Worm (Caenorhabditis elegans) whole organism, young adult: ENCODE measurements around the gene C52E4.7.

ENCODE experiments used
- B0035.1 ChIP-seq: sonication (generic microtip); optimal IDR thresholded peaks from 2 replicates; lab custom pipeline; 2016; ENCODE audit warnings: missing genetic modification characterization, mild to moderate bottlenecking, missing compliant biosample characterization, missing genotype, missing genetic modification reagents
- C17E4.6 ChIP-seq: fragments of 200-800 bp; sonication (Bioruptor generic); IDR thresholded peaks from 2 replicates; pipeline ENCODE4 v1.3.6; 2022; ENCODE audit warnings: missing genetic modification reagents, missing genetic modification characterization, missing compliant biosample characterization
- D2030.7 ChIP-seq: fragments of 200-800 bp; sonication (Bioruptor generic); IDR thresholded peaks from 2 replicates; pipeline ENCODE4 v1.3.6; 2022; ENCODE audit warnings: missing genetic modification reagents, missing genetic modification characterization, missing compliant biosample characterization
- F39B2.1 ChIP-seq: fragments of 200-800 bp; sonication (Bioruptor generic); IDR thresholded peaks from 2 replicates; pipeline ENCODE4 v1.3.6; 2022; ENCODE audit warnings: missing genetic modification reagents, missing genetic modification characterization, missing compliant biosample characterization
- F55B11.4 ChIP-seq: sonication (generic microtip); optimal IDR thresholded peaks from 2 replicates; lab custom pipeline; 2016; ENCODE audit warnings: missing compliant biosample characterization, missing genetic modification characterization, borderline replicate concordance; ENCODE audit not compliant: insufficient read depth
- K12H6.12 ChIP-seq: fragments of 200-800 bp; sonication (Bioruptor generic); optimal IDR thresholded peaks from 2 replicates; lab custom pipeline; 2018; ENCODE audit warnings: mild to moderate bottlenecking, missing genetic modification characterization, missing compliant biosample characterization
- Y53F4B.3 ChIP-seq: fragments of 200-800 bp; sonication (Bioruptor generic); IDR thresholded peaks from 2 replicates; pipeline ENCODE4 v1.3.6; 2022; ENCODE audit warnings: missing genetic modification reagents, missing genetic modification characterization, missing compliant biosample characterization
- Y53G8AR.9 ChIP-seq: fragments of 200-800 bp; sonication (Bioruptor generic); conservative IDR thresholded peaks from 2 replicates; pipeline ENCODE4 v1.3.6; 2022; ENCODE audit warnings: missing genetic modification reagents, missing genetic modification characterization, missing compliant biosample characterization
- Y67H2A.10 ChIP-seq: fragments of 200-800 bp; sonication (Bioruptor generic); conservative IDR thresholded peaks from 2 replicates; pipeline ENCODE4 v1.3.6; 2022; ENCODE audit warnings: missing genetic modification reagents, missing genetic modification characterization, missing compliant biosample characterization
- akir-1 ChIP-seq: fragments of 200-800 bp; sonication (Bioruptor generic); optimal IDR thresholded peaks from 2 replicates; lab custom pipeline; 2018; ENCODE audit warnings: mild to moderate bottlenecking, missing genetic modification characterization, moderate library complexity, missing compliant biosample characterization
- aptf-3 ChIP-seq: fragments of 200-800 bp; sonication (Bioruptor generic); IDR thresholded peaks from 2 replicates; pipeline ENCODE4 v1.3.6; 2022; ENCODE audit warnings: missing genetic modification characterization, missing compliant biosample characterization
- atf-7 ChIP-seq: sonication (generic microtip); optimal IDR thresholded peaks from 2 replicates; lab custom pipeline; 2017; ENCODE audit warnings: mild to moderate bottlenecking, missing genetic modification characterization, missing compliant biosample characterization
- bed-1 ChIP-seq: fragments of 200-800 bp; sonication (Bioruptor generic); IDR thresholded peaks from 2 replicates; pipeline ENCODE4 v1.3.6; 2022; ENCODE audit warnings: missing genetic modification reagents, missing genetic modification characterization, missing compliant biosample characterization
- ccch-3 ChIP-seq: fragments of 200-800 bp; sonication (Bioruptor generic); optimal IDR thresholded peaks from 2 replicates; lab custom pipeline; 2018; ENCODE audit warnings: mild to moderate bottlenecking, missing genetic modification characterization, missing compliant biosample characterization
- cebp-1 ChIP-seq, 2 experiments: fragments of 200-800 bp in 1 of 2; sonication (Bioruptor generic) in 1 of 2; sonication (generic microtip) in 1 of 2; IDR thresholded peaks in 1 of 2; optimal IDR thresholded peaks in 1 of 2; 2 replicates each; pipeline versions ENCODE4 v1.3.6 to Lab custom; 2017 to 2022; ENCODE audit warnings: missing compliant biosample characterization in 2 of 2, missing genetic modification characterization in 2 of 2, mild to moderate bottlenecking in 1 of 2, missing genetic modification reagents in 1 of 2, moderate library complexity in 1 of 2
- ceh-27 ChIP-seq: fragments of 200-800 bp; sonication (Bioruptor generic); optimal IDR thresholded peaks from 2 replicates; lab custom pipeline; 2018; ENCODE audit warnings: mild to moderate bottlenecking, missing genetic modification characterization, moderate library complexity, missing compliant biosample characterization
- ceh-40 ChIP-seq: fragments of 200-800 bp; sonication (Bioruptor generic); IDR thresholded peaks from 2 replicates; pipeline ENCODE4 v1.3.6; 2022; ENCODE audit warnings: missing genetic modification characterization, missing compliant biosample characterization
- die-1 ChIP-seq: sonication (generic microtip); optimal IDR thresholded peaks from 2 replicates; lab custom pipeline; 2016; ENCODE audit warnings: missing genotype, mild to moderate bottlenecking, missing genetic modification characterization, missing compliant biosample characterization
- dox-1 ChIP-seq: fragments of 200-800 bp; sonication (Bioruptor generic); IDR thresholded peaks from 2 replicates; pipeline ENCODE4 v1.3.6; 2022; ENCODE audit warnings: missing genetic modification reagents, missing genetic modification characterization, missing compliant biosample characterization
- dpff-1 ChIP-seq: sonication (generic microtip); optimal IDR thresholded peaks from 2 replicates; lab custom pipeline; 2017; ENCODE audit warnings: mild to moderate bottlenecking, missing genetic modification characterization, missing compliant biosample characterization
- dpl-1 ChIP-seq: fragments of 150-350 bp; optimal IDR thresholded peaks from 2 replicates; lab custom pipeline; 2014; ENCODE audit warnings: missing biosample characterization, missing genetic modification reagents, missing genetic modification characterization
- egl-18 ChIP-seq: fragments of 200-800 bp; sonication (Bioruptor generic); IDR thresholded peaks from 2 replicates; pipeline ENCODE4 v1.3.6; 2022; ENCODE audit warnings: missing genetic modification reagents, missing genetic modification characterization, missing compliant biosample characterization
- egrh-3 ChIP-seq: fragments of 200-800 bp; sonication (Bioruptor generic); IDR thresholded peaks from 2 replicates; pipeline ENCODE4 v1.3.6; 2022; ENCODE audit warnings: missing genetic modification reagents, missing genetic modification characterization, missing compliant biosample characterization
- ekl-4 ChIP-seq: fragments of 200-800 bp; sonication (Bioruptor generic); IDR thresholded peaks from 2 replicates; pipeline ENCODE4 v1.3.6; 2022; ENCODE audit warnings: missing genetic modification reagents, missing genetic modification characterization, missing compliant biosample characterization
- gei-17 ChIP-seq: fragments of 200-800 bp; sonication (Bioruptor generic); optimal IDR thresholded peaks from 2 replicates; lab custom pipeline; 2018; ENCODE audit warnings: mild to moderate bottlenecking, missing genetic modification characterization, missing compliant biosample characterization
- him-1 ChIP-seq: sonication (generic microtip); optimal IDR thresholded peaks from 2 replicates; lab custom pipeline; 2016; ENCODE audit warnings: missing genotype, missing genetic modification reagents, missing genetic modification characterization, missing compliant biosample characterization
- hlh-12 ChIP-seq: sonication (generic microtip); optimal IDR thresholded peaks from 2 replicates; lab custom pipeline; 2016; ENCODE audit warnings: missing genetic modification characterization, missing compliant biosample characterization
- hmg-20 ChIP-seq: fragments of 200-800 bp; sonication (Bioruptor generic); IDR thresholded peaks from 2 replicates; pipeline ENCODE4 v1.3.6; 2022; ENCODE audit warnings: missing genetic modification reagents, missing genetic modification characterization, missing compliant biosample characterization
- lin-26 ChIP-seq: fragments of 200-800 bp; sonication (Bioruptor generic); IDR thresholded peaks from 2 replicates; pipeline ENCODE4 v1.3.6; 2022; ENCODE audit warnings: missing genetic modification reagents, missing genetic modification characterization, missing compliant biosample characterization
- lin-35 ChIP-seq, 3 experiments: fragments of 150-350 bp in 2 of 3; sonication (generic microtip) in 1 of 3; optimal IDR thresholded peaks; 2 replicates each; lab custom pipeline; 2014 to 2018; ENCODE audit warnings: missing biosample characterization in 3 of 3, missing genetic modification characterization in 3 of 3, missing genetic modification reagents in 3 of 3
- lin-54 ChIP-seq: fragments of 200-800 bp; sonication (Bioruptor generic); optimal IDR thresholded peaks from 2 replicates; lab custom pipeline; 2018; ENCODE audit warnings: mild to moderate bottlenecking, missing genetic modification characterization, missing compliant biosample characterization
- lir-1 ChIP-seq: fragments of 200-800 bp; sonication (Bioruptor generic); conservative IDR thresholded peaks from 2 replicates; pipeline ENCODE4 v1.3.6; 2022; ENCODE audit warnings: missing genetic modification reagents, missing genetic modification characterization, missing compliant biosample characterization
- lsl-1 ChIP-seq: fragments of 200-800 bp; sonication (Bioruptor generic); optimal IDR thresholded peaks from 2 replicates; lab custom pipeline; 2018; ENCODE audit warnings: mild to moderate bottlenecking, missing genetic modification characterization, moderate library complexity, missing compliant biosample characterization
- mcd-1 ChIP-seq: fragments of 200-800 bp; sonication (Bioruptor generic); IDR thresholded peaks from 2 replicates; pipeline ENCODE4 v1.3.6; 2022; ENCODE audit warnings: missing genetic modification reagents, missing genetic modification characterization, missing compliant biosample characterization
- mel-28 ChIP-seq: sonication (generic microtip); optimal IDR thresholded peaks from 2 replicates; lab custom pipeline; 2016; ENCODE audit warnings: borderline replicate concordance, mild to moderate bottlenecking, missing genetic modification characterization, missing compliant biosample characterization
- mxl-1 ChIP-seq: sonication (generic microtip); optimal IDR thresholded peaks from 2 replicates; lab custom pipeline; 2016; ENCODE audit warnings: missing genetic modification characterization, missing compliant biosample characterization
- nfyb-1 ChIP-seq: fragments of 200-800 bp; sonication (Bioruptor generic); IDR thresholded peaks from 2 replicates; pipeline ENCODE4 v1.3.6; 2022; ENCODE audit warnings: missing genetic modification reagents, missing genetic modification characterization, missing compliant biosample characterization
- nhr-179 ChIP-seq: sonication (generic microtip); optimal IDR thresholded peaks from 2 replicates; lab custom pipeline; 2016; ENCODE audit warnings: mild to moderate bottlenecking, missing genetic modification characterization, missing compliant biosample characterization
- pbrm-1 ChIP-seq: fragments of 200-800 bp; sonication (Bioruptor generic); IDR thresholded peaks from 2 replicates; pipeline ENCODE4 v1.3.6; 2022; ENCODE audit warnings: missing genetic modification reagents, missing genetic modification characterization, missing compliant biosample characterization
- pha-4 ChIP-seq: fragments of 150-350 bp; sonication (generic microtip); optimal IDR thresholded peaks from 2 replicates; lab custom pipeline; 2014; ENCODE audit warnings: missing biosample characterization, missing genetic modification reagents, missing genetic modification characterization
- rcor-1 ChIP-seq: fragments of 200-800 bp; sonication (Bioruptor generic); IDR thresholded peaks from 2 replicates; pipeline ENCODE4 v1.3.6; 2022; ENCODE audit warnings: missing genetic modification reagents, missing genetic modification characterization, missing compliant biosample characterization
- repo-1 ChIP-seq: sonication (generic microtip); optimal IDR thresholded peaks from 2 replicates; lab custom pipeline; 2017; ENCODE audit warnings: mild to moderate bottlenecking, missing genetic modification characterization, missing compliant biosample characterization
- sdz-38 ChIP-seq: sonication (generic microtip); optimal IDR thresholded peaks from 2 replicates; lab custom pipeline; 2016; ENCODE audit warnings: missing genotype, missing genetic modification characterization, missing compliant biosample characterization
- snpc-1.1 ChIP-seq: sonication (generic microtip); optimal IDR thresholded peaks from 2 replicates; lab custom pipeline; 2017; ENCODE audit warnings: missing genetic modification characterization, mild to moderate bottlenecking, missing compliant biosample characterization, antibody characterized with exemption, moderate library complexity, missing genotype, missing genetic modification reagents; ENCODE audit not compliant: insufficient read depth
- somi-1 ChIP-seq: fragments of 200-800 bp; sonication (Bioruptor generic); optimal IDR thresholded peaks from 2 replicates; lab custom pipeline; 2018; ENCODE audit warnings: mild to moderate bottlenecking, missing genetic modification characterization, missing compliant biosample characterization
- xnd-1 ChIP-seq: sonication (generic microtip); optimal IDR thresholded peaks from 2 replicates; lab custom pipeline; 2016; ENCODE audit warnings: missing genotype, missing genetic modification reagents, missing genetic modification characterization, missing compliant biosample characterization
- ztf-18 ChIP-seq: sonication (generic microtip); optimal IDR thresholded peaks from 2 replicates; lab custom pipeline; 2016; ENCODE audit warnings: missing genotype, mild to moderate bottlenecking, missing genetic modification characterization, missing compliant biosample characterization
- ztf-22 ChIP-seq: fragments of 200-800 bp; sonication (Bioruptor generic); optimal IDR thresholded peaks from 2 replicates; lab custom pipeline; 2018; ENCODE audit warnings: mild to moderate bottlenecking, missing genetic modification characterization, moderate library complexity, missing compliant biosample characterization
- ztf-6 ChIP-seq: fragments of 200-800 bp; sonication (Bioruptor generic); IDR thresholded peaks from 2 replicates; pipeline ENCODE4 v1.3.6; 2022; ENCODE audit warnings: missing genetic modification reagents, missing genetic modification characterization, missing compliant biosample characterization

The C52E4.7 gene

ce11 chrV:12004501-12004940 lies 10.4 kb downstream of the C52E4.7 start (continued):
- TF ChIP-seq lir-1 (GFP tag; lab: Robert Waterston, UW) (no peak), ccch-3 (no peak), K12H6.12 (no peak), ceh-40 (GFP tag; lab: Robert Waterston, UW) (no peak), rcor-1 (GFP tag; lab: Robert Waterston, UW) (no peak), Y53G8AR.9 (GFP tag; lab: Robert Waterston, UW) (peak; percentile 96), hlh-12 (tag; lab: Kevin White, UChicago) (no peak), mcd-1 (GFP tag; lab: Robert Waterston, UW) (no peak), snpc-1.1 (tag; lab: Kevin White, UChicago) (no peak), lin-26 (GFP tag; lab: Robert Waterston, UW) (no peak), pbrm-1 (GFP tag; lab: Robert Waterston, UW) (peak; percentile 74; the same call in 1 of the 2 replicates), nfyb-1 (peak; percentile 73; the same call in 1 of the 2 replicates), dox-1 (GFP tag; lab: Robert Waterston, UW) (no peak), hmg-20 (GFP tag; lab: Robert Waterston, UW) (no peak), repo-1 (peak; percentile 78), nhr-179 (tag; lab: Kevin White, UChicago) (no peak), atf-7 (tag; lab: Kevin White, UChicago) (peak; percentile 91), mxl-1 (tag; lab: Kevin White, UChicago) (no peak), xnd-1 (tag; lab: Kevin White, UChicago) (no peak), C17E4.6 (GFP tag; lab: Robert Waterston, UW) (no peak), lsl-1 (GFP tag; lab: Kevin White, UChicago) (no peak), D2030.7 (GFP tag; lab: Robert Waterston, UW) (no peak), sdz-38 (tag; lab: Kevin White, UChicago) (no peak), mel-28 (tag; lab: Kevin White, UChicago) (no peak), dpff-1 (tag; lab: Kevin White, UChicago) (no peak), akir-1 (GFP tag; lab: Kevin White, UChicago) (no peak), lin-35 (GFP tag; optimal IDR thresholded peaks at IDR 0.05; lab: Kevin White, UChicago) (no peak), ztf-22 (no peak), pha-4 (tag; lab: Kevin White, UChicago) (no peak), ztf-6 (GFP tag; lab: Robert Waterston, UW) (no peak), F55B11.4 (tag; lab: Kevin White, UChicago) (no peak), ekl-4 (GFP tag; lab: Robert Waterston, UW) (peak; percentile 82), egl-18 (no peak), bed-1 (GFP tag; lab: Robert Waterston, UW) (no peak), Y67H2A.10 (GFP tag; lab: Robert Waterston, UW) (no peak), ceh-27 (GFP tag; lab: Kevin White, UChicago) (no peak), cebp-1 (GFP tag; IDR thresholded peaks at IDR 0.05; lab: Robert Waterston, UW) (no peak), cebp-1 (tag; optimal IDR thresholded peaks at IDR 0.05; lab: Kevin White, UChicago) (peak; percentile 29), somi-1 (GFP tag; lab: Kevin White, UChicago) (no peak), aptf-3 (GFP tag; lab: Robert Waterston, UW) (no peak), die-1 (tag; lab: Kevin White, UChicago) (no peak), F39B2.1 (GFP tag; lab: Robert Waterston, UW) (no peak), gei-17 (GFP tag; lab: Kevin White, UChicago) (peak; percentile 28), egrh-3 (GFP tag; lab: Robert Waterston, UW) (no peak), dpl-1 (GFP tag; lab: Kevin White, UChicago) (no peak), lin-54 (GFP tag; lab: Kevin White, UChicago) (peak; percentile 45), him-1 (tag; lab: Kevin White, UChicago) (no peak), B0035.1 (tag; lab: Kevin White, UChicago) (no peak), Y53F4B.3 (no peak), ztf-18 (tag; lab: Kevin White, UChicago) (no peak)
